Worm (Caenorhabditis elegans): ENCODE data around the gene fbxa-24.

- TF ChIP-seq duxl-1 (tag; optimal IDR thresholded peaks at IDR 0.05; ENCODE audit: poor library complexity): no peak
- no peak for TF ChIP-seq lir-3 (tag; optimal IDR thresholded peaks at IDR 0.05)
Measured at ce11 chrII:3821248-3821647, 4.9 kb downstream of the fbxa-24 start, which contains the start of gene F54D10.7.

Data from whole organism, L4 larva.